Worm (Caenorhabditis elegans): ENCODE results near the gene vit-2.

vit-2 gene

DNA sequence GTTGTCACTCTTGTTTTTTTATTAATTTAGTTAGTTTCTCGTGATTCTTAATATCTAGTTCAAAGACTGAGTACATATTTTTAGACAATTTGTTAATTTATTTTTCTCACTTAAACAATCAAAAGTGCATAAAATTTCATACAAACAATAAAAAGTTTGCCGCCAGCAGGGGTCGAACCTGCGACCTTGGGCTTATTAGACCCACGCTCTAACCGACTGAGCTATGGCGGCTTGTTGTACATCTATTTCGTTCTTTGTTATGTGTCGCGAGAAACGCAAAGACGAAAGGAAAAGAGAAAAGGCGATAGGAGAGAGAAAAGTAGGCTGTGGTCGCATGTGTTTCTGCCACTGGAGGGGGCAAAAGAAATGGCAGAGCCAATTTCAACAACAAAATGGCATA, 15.4 kb upstream of the vit-2 start (continued):
- TF ChIP-seq zag-1 (tag; optimal IDR thresholded peaks at IDR 0.05) (no peak), R02D3.7 (tag; optimal IDR thresholded peaks at IDR 0.05) (peak; percentile 20), ces-1 (GFP tag; optimal IDR thresholded peaks at IDR 0.05) (peak; percentile 39), mdl-1 (tag; optimal IDR thresholded peaks at IDR 0.05) (peak in 1 of 2 experiments; percentile 84), arid-1 (GFP tag; conservative IDR thresholded peaks at IDR 0.05) (peak; percentile 84), ceh-82 (tag; optimal IDR thresholded peaks at IDR 0.05) (no peak), duxl-1 (tag; optimal IDR thresholded peaks at IDR 0.05; ENCODE audit: poor library complexity) (peak; percentile 78), hlh-11 (tag; optimal IDR thresholded peaks at IDR 0.05) (peak; percentile 80), fos-1 (tag; optimal IDR thresholded peaks at IDR 0.05) (no peak), saeg-2 (GFP tag; IDR thresholded peaks at IDR 0.05) (peak; percentile 91)

ce11 chrX:5086212-5086611, 14.6 kb upstream of the vit-2 start:
- TF ChIP-seq zfp-3 (GFP tag; conservative IDR thresholded peaks at IDR 0.05) (no peak), F49E8.2 (tag; optimal IDR thresholded peaks at IDR 0.05; ENCODE audit: borderline replicate concordance) (no peak), egl-27 (tag; optimal IDR thresholded peaks at IDR 0.05) (no peak), nhr-102 (tag; optimal IDR thresholded peaks at IDR 0.05) (no peak), hlh-30 (tag; optimal IDR thresholded peaks at IDR 0.05; ENCODE audit: insufficient read depth) (peak; percentile 12), dmd-6 (GFP tag; IDR thresholded peaks at IDR 0.05) (no peak), fos-1 (tag; optimal IDR thresholded peaks at IDR 0.05) (no peak), set-16 (GFP tag; IDR thresholded peaks at IDR 0.05) (no peak), nhr-25 (tag; optimal IDR thresholded peaks at IDR 0.05; ENCODE audit: borderline replicate concordance, insufficient read depth) (no peak), nhr-111 (GFP tag; optimal IDR thresholded peaks at IDR 0.05) (no peak), dve-1 (tag; optimal IDR thresholded peaks at IDR 0.05; ENCODE audit: insufficient read depth) (peak; percentile 28), ctbp-1 (GFP tag; IDR thresholded peaks at IDR 0.05) (no peak), aha-1 (tag) (no peak), jun-1 (tag; optimal IDR thresholded peaks at IDR 0.05) (no peak), tag-97 (GFP tag; IDR thresholded peaks at IDR 0.05) (no peak), Y105C5A.15 (GFP tag; IDR thresholded peaks at IDR 0.05) (no peak), zag-1 (tag; optimal IDR thresholded peaks at IDR 0.05) (no peak), nhr-11 (tag; optimal IDR thresholded peaks at IDR 0.05) (no peak), lsy-2 (tag; optimal IDR thresholded peaks at IDR 0.05) (peak in 1 of 2 experiments; percentile 27), mep-1 (tag; optimal IDR thresholded peaks at IDR 0.05) (peak; percentile 24), aly-2 (tag; optimal IDR thresholded peaks at IDR 0.05) (no peak), zfp-2 (tag; optimal IDR thresholded peaks at IDR 0.05) (no peak), mxl-2 (GFP tag; conservative IDR thresholded peaks at IDR 0.05) (no peak), lir-3 (tag; optimal IDR thresholded peaks at IDR 0.05) (no peak), lin-39 (tag; optimal IDR thresholded peaks at IDR 0.05) (no peak), T20F7.1 (GFP tag; optimal IDR thresholded peaks at IDR 0.05) (no peak), madf-5 (GFP tag; IDR thresholded peaks at IDR 0.05) (no peak), spr-3 (GFP tag; optimal IDR thresholded peaks at IDR 0.05) (no peak), daf-16 (GFP tag; optimal IDR thresholded peaks at IDR 0.05) (peak in 1 of 2 experiments; percentile 23), daf-16 (tag; optimal IDR thresholded peaks at IDR 0.05) (peak; percentile 94), lin-1 (GFP tag; IDR thresholded peaks at IDR 0.05) (no peak), vab-7 (GFP tag; IDR thresholded peaks at IDR 0.05) (no peak), pqm-1 (tag; optimal IDR thresholded peaks at IDR 0.05) (no peak), T26A8.4 (GFP tag; IDR thresholded peaks at IDR 0.05) (no peak), snpc-4 (tag; optimal IDR thresholded peaks at IDR 0.05) (no peak), nhr-48 (tag; optimal IDR thresholded peaks at IDR 0.05) (no peak), ceh-28 (tag; optimal IDR thresholded peaks at IDR 0.05) (no peak), Y48G9A.11 (GFP tag; IDR thresholded peaks at IDR 0.05) (no peak), ztf-7 (tag; optimal IDR thresholded peaks at IDR 0.05) (no peak), unc-62 (GFP tag; optimal IDR thresholded peaks at IDR 0.05 in 1 of 2) (peak in 1 of 2 experiments; percentile 35), unc-62 (tag; optimal IDR thresholded peaks at IDR 0.05) (no peak), nhr-42 (GFP tag; IDR thresholded peaks at IDR 0.05) (no peak), spr-1 (tag; optimal IDR thresholded peaks at IDR 0.05) (no peak)

All from whole organism, L4 larva.